Fruit fly (Drosophila melanogaster) whole organism, embryonic: ENCODE measurements around the gene CG11350.

Experiments
- Aef1 ChIP-seq: fragments of 200-800 bp; sonication (Bioruptor generic); IDR thresholded peaks from 3 replicates; pipeline ENCODE4 v1.3.6; 2022; ENCODE audit warnings: missing biosample characterization, missing genetic modification characterization
- BEAF-32 ChIP-seq: fragments of 200-800 bp; sonication (Bioruptor generic); optimal IDR thresholded peaks from 3 replicates; lab custom pipeline; 2017; ENCODE audit warnings: missing biosample characterization, missing genetic modification characterization, mild to moderate bottlenecking, moderate library complexity, missing genetic modification reagents
- CG11247 ChIP-seq: fragments of 200-800 bp; sonication (Bioruptor generic); IDR thresholded peaks from 2 replicates; pipeline ENCODE4 v1.3.6; 2022; ENCODE audit warnings: missing biosample characterization, missing genetic modification characterization
- CG1233 ChIP-seq: fragments of 200-800 bp; sonication (Bioruptor generic); optimal IDR thresholded peaks from 4 replicates; lab custom pipeline; 2018; ENCODE audit warnings: missing biosample characterization, mild to moderate bottlenecking, missing genetic modification characterization
- CG12942 ChIP-seq: fragments of 200-800 bp; sonication (Bioruptor generic); optimal IDR thresholded peaks from 3 replicates; lab custom pipeline; 2016; ENCODE audit warnings: missing biosample characterization, missing genetic modification characterization
- CG16813 ChIP-seq: fragments of 200-800 bp; sonication (Bioruptor generic); IDR thresholded peaks from 3 replicates; pipeline ENCODE4 v1.3.6; 2022; ENCODE audit warnings: missing biosample characterization, missing genetic modification characterization; ENCODE audit not compliant: partially characterized antibody
- CG17186 ChIP-seq: fragments of 200-800 bp; sonication (Bioruptor generic); optimal IDR thresholded peaks from 3 replicates; lab custom pipeline; 2017; ENCODE audit warnings: missing biosample characterization, missing genetic modification reagents, missing genetic modification characterization
- CG17328 ChIP-seq: fragments of 200-800 bp; sonication (Bioruptor generic); IDR thresholded peaks from 2 replicates; pipeline ENCODE4 v1.3.6; 2022; ENCODE audit warnings: missing biosample characterization, missing genetic modification characterization
- CG17612 ChIP-seq: fragments of 200-800 bp; sonication (Bioruptor generic); IDR thresholded peaks from 2 replicates; pipeline ENCODE4 v1.3.6; 2022; ENCODE audit warnings: missing biosample characterization, missing genetic modification characterization
- CG1792 ChIP-seq: fragments of 200-800 bp; sonication (Bioruptor generic); optimal IDR thresholded peaks from 2 replicates; lab custom pipeline; 2016; ENCODE audit warnings: missing biosample characterization, missing genetic modification characterization
- CG18619 ChIP-seq: fragments of 200-800 bp; sonication (Bioruptor generic); optimal IDR thresholded peaks from 3 replicates; lab custom pipeline; 2017; ENCODE audit warnings: missing biosample characterization, mild to moderate bottlenecking, missing genetic modification characterization
- CG2129 ChIP-seq: fragments of 200-800 bp; sonication (Bioruptor generic); IDR thresholded peaks from 2 replicates; pipeline ENCODE4 v1.3.6; 2022; ENCODE audit warnings: missing biosample characterization, missing genetic modification characterization; ENCODE audit not compliant: partially characterized antibody
- CG32532 ChIP-seq: fragments of 200-800 bp; sonication (Bioruptor generic); IDR thresholded peaks from 2 replicates; pipeline ENCODE4 v1.3.6; 2022; ENCODE audit warnings: missing biosample characterization, missing genetic modification characterization
- CG34422 ChIP-seq: fragments of 200-800 bp; sonication (Bioruptor generic); IDR thresholded peaks from 3 replicates; pipeline ENCODE4 v1.3.6; 2022; ENCODE audit warnings: missing biosample characterization, missing genetic modification characterization
- CG42726 ChIP-seq: fragments of 200-800 bp; sonication (Bioruptor generic); IDR thresholded peaks from 2 replicates; pipeline ENCODE4 v1.3.6; 2022; ENCODE audit warnings: missing biosample characterization, missing genetic modification characterization; ENCODE audit not compliant: partially characterized antibody
- CG4360 ChIP-seq: fragments of 200-800 bp; sonication (Bioruptor generic); IDR thresholded peaks from 2 replicates; pipeline ENCODE4 v1.3.6; 2022; ENCODE audit warnings: missing biosample characterization, missing genetic modification characterization
- CG4707 ChIP-seq: fragments of 200-800 bp; sonication (Bioruptor generic); optimal IDR thresholded peaks from 2 replicates; lab custom pipeline; 2018; ENCODE audit warnings: missing biosample characterization, mild to moderate bottlenecking, missing genetic modification characterization, moderate library complexity
- CG7963 ChIP-seq: fragments of 200-800 bp; sonication (Bioruptor generic); IDR thresholded peaks from 3 replicates; pipeline ENCODE4 v1.3.6; 2022; ENCODE audit warnings: missing biosample characterization, missing genetic modification characterization; ENCODE audit not compliant: partially characterized antibody
- CG9215 ChIP-seq: fragments of 200-800 bp; sonication (Bioruptor generic); IDR thresholded peaks from 2 replicates; pipeline ENCODE4 v1.3.6; 2022; ENCODE audit warnings: missing biosample characterization, missing genetic modification characterization
- Dfd ChIP-seq, 2 experiments: fragments of >200 bp; optimal IDR thresholded peaks; 2 replicates each; lab custom pipeline; 2017; ENCODE audit warnings: missing biosample characterization in 2 of 2, missing genetic modification characterization in 2 of 2
- Doc3 ChIP-seq: fragments of 200-800 bp; sonication (Bioruptor generic); IDR thresholded peaks from 3 replicates; pipeline ENCODE4 v1.3.6; 2022; ENCODE audit warnings: missing biosample characterization, missing genetic modification characterization; ENCODE audit not compliant: partially characterized antibody
- Drgx ChIP-seq: fragments of 200-800 bp; sonication (Bioruptor generic); IDR thresholded peaks from 2 replicates; pipeline ENCODE4 v1.3.6; 2022; ENCODE audit warnings: missing biosample characterization, missing genetic modification characterization
- HLH4C ChIP-seq: fragments of 200-800 bp; sonication (Bioruptor generic); IDR thresholded peaks from 3 replicates; pipeline ENCODE4 v1.3.6; 2022; ENCODE audit warnings: missing biosample characterization, missing genetic modification characterization; ENCODE audit not compliant: partially characterized antibody
- HmgD ChIP-seq: fragments of 200-800 bp; sonication (Bioruptor generic); optimal IDR thresholded peaks from 3 replicates; lab custom pipeline; 2016; ENCODE audit warnings: missing biosample characterization, missing genetic modification characterization
- Hmr ChIP-seq: fragments of 200-800 bp; sonication (Bioruptor generic); optimal IDR thresholded peaks from 3 replicates; lab custom pipeline; 2017; ENCODE audit warnings: mild to moderate bottlenecking, missing biosample characterization, missing genetic modification reagents, missing genetic modification characterization
- Hr39 ChIP-seq: fragments of >200 bp; optimal IDR thresholded peaks from 2 replicates; lab custom pipeline; 2017
- Kr ChIP-seq: fragments of 200-800 bp; sonication (Bioruptor generic); optimal IDR thresholded peaks from 2 replicates; lab custom pipeline; 2017; ENCODE audit warnings: missing biosample characterization, mild to moderate bottlenecking, missing genetic modification characterization
- MESR4 ChIP-seq: fragments of 200-800 bp; sonication (Bioruptor generic); optimal IDR thresholded peaks from 2 replicates; lab custom pipeline; 2018; ENCODE audit warnings: missing biosample characterization, mild to moderate bottlenecking, missing genetic modification characterization, moderate library complexity
- NFAT ChIP-seq: fragments of 200-800 bp; sonication (Bioruptor generic); IDR thresholded peaks from 2 replicates; pipeline ENCODE4 v1.3.6; 2022; ENCODE audit warnings: missing biosample characterization, missing genetic modification characterization
- Opbp ChIP-seq: fragments of 200-800 bp; sonication (Bioruptor generic); IDR thresholded peaks from 3 replicates; pipeline ENCODE4 v1.3.6; 2022; ENCODE audit warnings: missing biosample characterization, missing genetic modification characterization; ENCODE audit not compliant: partially characterized antibody
- Tbp ChIP-seq: fragments of >200 bp; optimal IDR thresholded peaks from 2 replicates; lab custom pipeline; 2018; ENCODE audit warnings: missing biosample characterization, missing genetic modification characterization
- Trl ChIP-seq, 3 experiments: fragments of >200 bp in 2 of 3; fragments of 200-800 bp in 1 of 3; sonication (Bioruptor generic) in 1 of 3; optimal IDR thresholded peaks; 2 replicates in 1 of 3; 3 replicates in 2 of 3; lab custom pipeline; 2016 to 2017; ENCODE audit warnings: missing biosample characterization in 1 of 3, missing genetic modification characterization in 1 of 3
- ac ChIP-seq: fragments of 200-800 bp; sonication (Bioruptor generic); optimal IDR thresholded peaks from 3 replicates; lab custom pipeline; 2017; ENCODE audit warnings: missing biosample characterization, mild to moderate bottlenecking, missing genetic modification characterization
- bigmax ChIP-seq: fragments of 200-800 bp; sonication (Bioruptor generic); optimal IDR thresholded peaks from 2 replicates; lab custom pipeline; 2018; ENCODE audit warnings: missing biosample characterization, mild to moderate bottlenecking, missing genetic modification characterization
- da ChIP-seq: fragments of 200-800 bp; sonication (Bioruptor generic); optimal IDR thresholded peaks from 2 replicates; lab custom pipeline; 2016; ENCODE audit warnings: missing biosample characterization, missing genetic modification characterization
- dmrt99B ChIP-seq: fragments of 200-800 bp; sonication (Bioruptor generic); optimal IDR thresholded peaks from 2 replicates; lab custom pipeline; 2018; ENCODE audit warnings: missing biosample characterization, mild to moderate bottlenecking, missing genetic modification characterization, moderate library complexity
- ftz-f1 ChIP-seq: fragments of 200-800 bp; sonication (Bioruptor generic); optimal IDR thresholded peaks from 2 replicates; lab custom pipeline; 2016; ENCODE audit warnings: missing biosample characterization, missing genetic modification characterization
- gfzf ChIP-seq: fragments of 200-800 bp; sonication (Bioruptor generic); optimal IDR thresholded peaks from 2 replicates; lab custom pipeline; 2016; ENCODE audit warnings: missing biosample characterization, mild to moderate bottlenecking, missing genetic modification characterization, moderate library complexity
- grn ChIP-seq: fragments of 200-800 bp; sonication (Bioruptor generic); optimal IDR thresholded peaks from 3 replicates; lab custom pipeline; 2017; ENCODE audit warnings: missing biosample characterization, missing genetic modification characterization
- jigr1 ChIP-seq: fragments of 200-800 bp; sonication (Bioruptor generic); IDR thresholded peaks from 3 replicates; pipeline ENCODE4 v1.3.6; 2022; ENCODE audit warnings: missing biosample characterization, missing genetic modification characterization
- jumu ChIP-seq: fragments of 200-800 bp; sonication (Bioruptor generic); optimal IDR thresholded peaks from 3 replicates; lab custom pipeline; 2016; ENCODE audit warnings: missing biosample characterization, missing genetic modification characterization
- knrl ChIP-seq: fragments of 200-800 bp; sonication (Bioruptor generic); IDR thresholded peaks from 3 replicates; pipeline ENCODE4 v1.3.6; 2022; ENCODE audit warnings: missing biosample characterization, missing genetic modification characterization; ENCODE audit not compliant: partially characterized antibody
- pan ChIP-seq, 4 experiments: fragments of >200 bp in 3 of 4; fragments of 200-800 bp in 1 of 4; sonication (Bioruptor generic) in 1 of 4; optimal IDR thresholded peaks in 3 of 4; IDR thresholded peaks in 1 of 4; 2 replicates each; pipeline versions ENCODE4 v1.3.6 to Lab custom; 2017 to 2022; ENCODE audit warnings: missing biosample characterization in 2 of 4, missing genetic modification characterization in 2 of 4, mixed read lengths in 1 of 4
- scrt ChIP-seq: fragments of 200-800 bp; sonication (Bioruptor generic); optimal IDR thresholded peaks from 2 replicates; lab custom pipeline; 2018; ENCODE audit warnings: missing biosample characterization, mild to moderate bottlenecking, missing genetic modification characterization, moderate library complexity
- shn ChIP-seq: fragments of 200-800 bp; sonication (Bioruptor generic); optimal IDR thresholded peaks from 3 replicates; lab custom pipeline; 2016; ENCODE audit warnings: missing biosample characterization, missing genetic modification characterization
- slou ChIP-seq: fragments of 200-800 bp; sonication (Bioruptor generic); optimal IDR thresholded peaks from 3 replicates; lab custom pipeline; 2016; ENCODE audit warnings: missing biosample characterization, missing genetic modification characterization
- so ChIP-seq: fragments of 200-800 bp; sonication (Bioruptor generic); IDR thresholded peaks from 3 replicates; pipeline ENCODE4 v1.3.6; 2022; ENCODE audit warnings: missing biosample characterization, missing genetic modification characterization
- stc ChIP-seq: fragments of 200-800 bp; sonication (Bioruptor generic); IDR thresholded peaks from 2 replicates; pipeline ENCODE4 v1.3.6; 2022; ENCODE audit warnings: missing biosample characterization, missing genetic modification characterization
- wdn ChIP-seq: fragments of 200-800 bp; sonication (Bioruptor generic); IDR thresholded peaks from 2 replicates; pipeline ENCODE4 v1.3.6; 2022; ENCODE audit warnings: missing biosample characterization, missing genetic modification characterization
- wek ChIP-seq: fragments of 200-800 bp; sonication (Bioruptor generic); optimal IDR thresholded peaks from 3 replicates; lab custom pipeline; 2018; ENCODE audit warnings: missing biosample characterization, mild to moderate bottlenecking, missing genetic modification characterization, moderate library complexity

CG11350 gene

DNA sequence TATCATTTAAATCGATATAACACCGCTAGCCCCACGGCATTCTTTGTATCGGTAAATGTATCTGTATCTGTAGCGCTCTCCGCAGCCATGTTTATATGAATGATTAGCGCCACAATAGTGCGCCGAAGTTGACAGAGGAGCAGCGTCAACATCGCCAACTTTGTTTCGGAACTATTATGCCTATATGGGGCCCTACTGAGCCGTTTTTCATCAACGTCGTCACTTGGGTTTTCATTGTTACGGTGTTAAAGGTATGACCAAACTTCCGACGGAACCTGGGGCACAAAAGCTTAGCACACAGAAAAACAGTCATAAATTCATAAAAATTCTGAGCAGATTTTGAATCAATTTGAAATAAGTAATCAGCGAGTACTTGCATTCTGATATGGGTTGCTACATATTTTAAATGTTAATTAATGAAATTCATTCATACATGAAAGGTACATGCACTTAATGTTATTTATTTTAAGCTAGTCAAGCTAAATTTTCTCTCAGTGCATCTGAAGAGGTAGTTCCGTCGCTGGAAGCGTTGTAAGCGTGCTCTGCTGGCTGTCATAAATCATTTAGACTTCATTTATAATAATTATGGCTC, 21.1 kb upstream of the CG11350 start, which contains the start of gene CG15023 (continued):
- TF ChIP-seq CG2129 (GFP tag; lab: Robert Waterston, UW) (no peak), HmgD (GFP tag; lab: Kevin White, UChicago) (no peak), CG32532 (GFP tag; lab: Robert Waterston, UW) (no peak), knrl (no peak), MESR4 (GFP tag; lab: Kevin White, UChicago) (no peak), so (GFP tag; lab: Robert Waterston, UW) (no peak; the same call in 2 of the 3 replicates), CG1233 (no peak), CG11247 (GFP tag; lab: Robert Waterston, UW) (0 out of 2 replicates have a peak, but pooled peaks have one; percentile 19), jumu (GFP tag; lab: Kevin White, UChicago) (no peak), CG1792 (GFP tag; lab: Kevin White, UChicago) (no peak), CG34422 (0 out of 3 replicates have a peak, but pooled peaks have one; percentile 27), CG12942 (GFP tag; lab: Kevin White, UChicago) (no peak), CG17186 (GFP tag; lab: Kevin White, UChicago) (no peak), CG16813 (GFP tag; lab: Robert Waterston, UW) (no peak), scrt (GFP tag; lab: Kevin White, UChicago) (no peak), Hr39 (no peak), CG7963 (GFP tag; lab: Robert Waterston, UW) (no peak), jigr1 (no peak), dmrt99B (tag; lab: Kevin White, UChicago) (peak; percentile 34), Drgx (GFP tag; lab: Robert Waterston, UW) (no peak), Hmr (peak; percentile 41), grn (GFP tag; lab: Kevin White, UChicago) (no peak), ac (GFP tag; lab: Kevin White, UChicago) (no peak), Tbp (GFP tag; lab: Kevin White, UChicago) (no peak), stc (no peak), CG42726 (GFP tag; lab: Robert Waterston, UW) (no peak), da (GFP tag; lab: Kevin White, UChicago) (no peak), Aef1 (GFP tag; lab: Robert Waterston, UW) (peak; percentile 38; the same call in 2 of the 3 replicates), pan (optimal IDR thresholded peaks at IDR 0.05; lab: Kevin White, UChicago) (no peak), pan (GFP tag; optimal IDR thresholded peaks at IDR 0.05 in 1 of 2, IDR thresholded peaks at IDR 0.05 in 1 of 2) (no peak), CG9215 (GFP tag; lab: Robert Waterston, UW) (no peak), CG17612 (GFP tag; lab: Robert Waterston, UW) (no peak), Kr (GFP tag; lab: Kevin White, UChicago) (no peak), CG4360 (GFP tag; lab: Robert Waterston, UW) (no peak), shn (no peak), wek (no peak), Opbp (GFP tag; lab: Robert Waterston, UW) (no peak), gfzf (no peak), HLH4C (GFP tag; lab: Robert Waterston, UW) (no peak), CG17328 (GFP tag; lab: Robert Waterston, UW) (no peak), BEAF-32 (GFP tag; lab: Kevin White, UChicago) (no peak), CG4707 (GFP tag; lab: Kevin White, UChicago) (no peak), slou (GFP tag; lab: Kevin White, UChicago) (no peak), CG18619 (GFP tag; lab: Kevin White, UChicago) (no peak), NFAT (GFP tag; lab: Robert Waterston, UW) (no peak), Trl (optimal IDR thresholded peaks at IDR 0.05; lab: Kevin White, UChicago) (no peak), Trl (GFP tag; optimal IDR thresholded peaks at IDR 0.05; lab: Kevin White, UChicago) (no peak), bigmax (GFP tag; lab: Kevin White, UChicago) (no peak), wdn (no peak), Dfd (GFP tag; optimal IDR thresholded peaks at IDR 0.05; lab: Kevin White, UChicago) (no peak), Doc3 (no peak), ftz-f1 (GFP tag; lab: Kevin White, UChicago) (no peak)
